Fruit fly (Drosophila melanogaster): Measurements from ENCODE around the gene CG6638.

CG6638 gene

dm6 chr3L:8578470-8578869 lies 2.6 kb upstream of the CG6638 start:
- TF ChIP-seq Snoo (tag; optimal IDR thresholded peaks at IDR 0.05) (no peak), CG17806 (tag; optimal IDR thresholded peaks at IDR 0.05) (no peak), Ets98B (GFP tag; IDR thresholded peaks at IDR 0.05) (0 out of 2 replicates have a peak, but pooled peaks have one; percentile 27), CG4496 (GFP tag; IDR thresholded peaks at IDR 0.05) (peak; percentile 36; the same call in 1 of the 3 replicates)

DNA sequence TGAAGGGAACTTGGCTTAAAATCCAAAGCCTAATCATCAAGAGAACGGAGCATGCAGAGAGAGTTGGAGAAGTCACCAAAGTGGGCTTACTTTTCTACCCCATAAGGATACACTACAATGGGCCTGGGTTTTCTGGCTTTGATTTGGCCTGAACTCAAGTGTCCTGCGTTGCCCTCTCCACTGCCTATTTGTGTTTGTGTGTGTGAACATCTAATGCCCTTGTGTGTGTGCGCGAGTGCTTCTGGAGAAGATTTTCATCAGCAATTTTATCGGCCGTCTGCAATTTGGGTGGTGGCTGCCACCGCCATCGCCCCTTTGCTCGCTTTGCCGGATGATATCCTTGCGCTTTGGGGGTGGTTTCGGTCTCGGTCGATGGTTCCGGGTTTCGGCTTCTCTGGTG lies 15.2 kb downstream of the CG6638 start:
- TF ChIP-seq CG13204 (GFP tag; optimal IDR thresholded peaks at IDR 0.05) (no peak), CG15710 (tag; optimal IDR thresholded peaks at IDR 0.05) (no peak), fd96Ca (GFP tag; IDR thresholded peaks at IDR 0.05) (no peak), Snoo (tag; optimal IDR thresholded peaks at IDR 0.05) (no peak), CG32121 (GFP tag; IDR thresholded peaks at IDR 0.05) (no peak), CG9948 (tag; optimal IDR thresholded peaks at IDR 0.05) (no peak), CG8301 (tag; optimal IDR thresholded peaks at IDR 0.05) (no peak), CG12605 (GFP tag; IDR thresholded peaks at IDR 0.05) (no peak), Pif1B (GFP tag; optimal IDR thresholded peaks at IDR 0.05) (no peak)

DNA sequence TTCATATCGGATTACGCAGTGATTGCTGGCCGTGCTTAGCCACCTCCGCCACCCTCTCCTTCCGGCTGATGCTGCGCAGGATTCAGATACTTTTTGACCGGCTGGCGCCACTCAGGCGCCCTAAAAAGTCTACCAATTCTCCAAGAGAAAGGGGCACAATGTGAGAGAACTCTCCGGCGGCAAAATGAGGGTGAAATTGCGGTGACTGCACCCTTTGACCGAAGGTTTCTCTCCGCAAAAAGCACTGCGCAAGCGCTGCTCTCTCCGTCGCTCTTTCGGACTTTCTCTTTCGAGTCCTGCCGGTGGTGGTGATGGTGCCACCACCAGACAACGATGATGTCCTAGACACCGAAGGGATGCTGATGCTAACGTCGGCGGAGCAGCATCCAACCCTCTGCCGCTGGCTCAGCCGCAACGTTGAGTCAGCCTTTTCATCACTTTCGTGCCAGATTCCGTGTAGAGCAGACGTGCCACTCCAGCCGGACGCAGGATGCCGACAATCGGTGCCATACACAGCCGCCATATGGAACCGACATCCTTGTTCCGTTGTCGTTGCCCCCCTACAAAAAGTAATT lies 16.0 kb downstream of the CG6638 start:
- TF ChIP-seq Pif1B (GFP tag; optimal IDR thresholded peaks at IDR 0.05) (no peak), CG4496 (GFP tag; IDR thresholded peaks at IDR 0.05) (no peak), CG15710 (tag; optimal IDR thresholded peaks at IDR 0.05) (no peak), fd96Ca (GFP tag; IDR thresholded peaks at IDR 0.05) (no peak), gl (tag; optimal IDR thresholded peaks at IDR 0.05) (no peak)

dm6 chr3L:8557018-8557417 lies 18.9 kb downstream of the CG6638 start:
- TF ChIP-seq CG15710 (tag; optimal IDR thresholded peaks at IDR 0.05) (no peak), EcR (GFP tag; optimal IDR thresholded peaks at IDR 0.05) (no peak), fd96Ca (GFP tag; IDR thresholded peaks at IDR 0.05) (no peak), Snoo (tag; optimal IDR thresholded peaks at IDR 0.05) (no peak), Pif1B (GFP tag; optimal IDR thresholded peaks at IDR 0.05) (no peak), gl (tag; optimal IDR thresholded peaks at IDR 0.05) (no peak), CG17806 (tag; optimal IDR thresholded peaks at IDR 0.05) (no peak), CG9948 (tag; optimal IDR thresholded peaks at IDR 0.05) (no peak), Pif1A (GFP tag; optimal IDR thresholded peaks at IDR 0.05) (no peak), rn (GFP tag; IDR thresholded peaks at IDR 0.05) (no peak), Ets98B (GFP tag; IDR thresholded peaks at IDR 0.05) (no peak), CG4496 (GFP tag; IDR thresholded peaks at IDR 0.05) (no peak), CG32121 (GFP tag; IDR thresholded peaks at IDR 0.05) (no peak), D1 (tag; optimal IDR thresholded peaks at IDR 0.05) (no peak), CG13204 (GFP tag; optimal IDR thresholded peaks at IDR 0.05) (no peak), CG12605 (GFP tag; IDR thresholded peaks at IDR 0.05) (no peak)

DNA sequence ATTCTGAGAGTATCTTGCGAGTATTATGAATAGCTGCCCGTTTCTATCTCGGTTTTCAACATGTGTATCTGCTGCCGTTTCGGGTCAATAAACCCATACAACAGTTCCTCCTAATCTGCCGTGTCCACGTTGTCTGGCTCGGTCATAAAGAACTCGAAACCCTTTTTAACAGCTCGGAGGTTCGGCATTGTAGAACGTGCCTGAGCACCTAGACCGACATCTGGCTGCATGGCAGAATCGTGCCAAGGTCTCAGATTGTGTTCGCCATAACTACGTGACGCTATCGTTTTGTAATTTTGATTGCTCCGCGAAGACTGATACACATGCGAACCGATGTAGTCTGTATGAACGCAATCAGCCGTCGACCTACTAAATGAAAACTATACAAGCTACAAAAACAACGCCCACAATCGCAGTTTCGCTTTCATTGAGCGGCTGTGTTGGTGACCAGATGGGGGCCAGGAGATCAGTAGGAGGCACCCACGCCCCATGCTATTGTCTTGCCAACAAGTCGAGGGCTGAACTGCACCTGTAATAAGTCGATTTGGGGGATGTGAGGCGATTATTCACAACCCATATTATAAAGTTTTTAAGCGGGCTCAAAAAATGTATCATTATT lies 21.7 kb downstream of the CG6638 start:
- TF ChIP-seq CG4496 (GFP tag; IDR thresholded peaks at IDR 0.05) (0 out of 3 replicates have a peak, but pooled peaks have one; percentile 48), CG9948 (tag; optimal IDR thresholded peaks at IDR 0.05) (no peak), EcR (GFP tag; optimal IDR thresholded peaks at IDR 0.05) (peak; percentile 83)

- no peak for TF ChIP-seq EcR (GFP tag; optimal IDR thresholded peaks at IDR 0.05)
- peak; percentile 47; the same call in 1 of the 2 replicates for TF ChIP-seq CG32121 (GFP tag; IDR thresholded peaks at IDR 0.05)
These were observed 22.8 kb downstream of the CG6638 start for dm6 chr3L:8553125-8553524.

- no peak for TF ChIP-seq Snoo (tag; optimal IDR thresholded peaks at IDR 0.05)
- TF ChIP-seq CG8301 (tag; optimal IDR thresholded peaks at IDR 0.05): no peak
- TF ChIP-seq fd96Ca (GFP tag; IDR thresholded peaks at IDR 0.05): peak; percentile 64
- no peak for TF ChIP-seq CG17806 (tag; optimal IDR thresholded peaks at IDR 0.05)
- 0 out of 3 replicates have a peak, but pooled peaks have one; percentile 30 for TF ChIP-seq CG4496 (GFP tag; IDR thresholded peaks at IDR 0.05)
- no peak for TF ChIP-seq CG34367 (tag; optimal IDR thresholded peaks at IDR 0.05)
- TF ChIP-seq CG12605 (GFP tag; IDR thresholded peaks at IDR 0.05): no peak
- no peak for TF ChIP-seq Pif1B (GFP tag; optimal IDR thresholded peaks at IDR 0.05)
- peak; percentile 57 for TF ChIP-seq Ets98B (GFP tag; IDR thresholded peaks at IDR 0.05)
- TF ChIP-seq CG10348 (GFP tag; IDR thresholded peaks at IDR 0.05): no peak
- TF ChIP-seq gl (tag; optimal IDR thresholded peaks at IDR 0.05): no peak
- TF ChIP-seq CG9948 (tag; optimal IDR thresholded peaks at IDR 0.05): no peak
- no peak for TF ChIP-seq CG8159 (tag; optimal IDR thresholded peaks at IDR 0.05)
- TF ChIP-seq rn (GFP tag; IDR thresholded peaks at IDR 0.05): no peak
- TF ChIP-seq Pif1A (GFP tag; optimal IDR thresholded peaks at IDR 0.05): no peak
- peak; percentile 55 for TF ChIP-seq CG32121 (GFP tag; IDR thresholded peaks at IDR 0.05)
- no peak for TF ChIP-seq CG15710 (tag; optimal IDR thresholded peaks at IDR 0.05)
- no peak for TF ChIP-seq CG13204 (GFP tag; optimal IDR thresholded peaks at IDR 0.05)
- TF ChIP-seq D1 (tag; optimal IDR thresholded peaks at IDR 0.05): no peak
- peak; percentile 5 for TF ChIP-seq CG14655 (GFP tag; optimal IDR thresholded peaks at IDR 0.05)
- TF ChIP-seq EcR (GFP tag; optimal IDR thresholded peaks at IDR 0.05): peak; percentile 43
These were observed 25.0 kb downstream of the CG6638 start for dm6 chr3L:8550836-8551235.

Measured in whole organism, pupa.